Fruit fly (Drosophila melanogaster): Measurements from ENCODE around the gene Tgs1.
A peak's percentile ranks its signal among the peaks of the same experiment; 100 is the strongest.

Tgs1 gene

DNA sequence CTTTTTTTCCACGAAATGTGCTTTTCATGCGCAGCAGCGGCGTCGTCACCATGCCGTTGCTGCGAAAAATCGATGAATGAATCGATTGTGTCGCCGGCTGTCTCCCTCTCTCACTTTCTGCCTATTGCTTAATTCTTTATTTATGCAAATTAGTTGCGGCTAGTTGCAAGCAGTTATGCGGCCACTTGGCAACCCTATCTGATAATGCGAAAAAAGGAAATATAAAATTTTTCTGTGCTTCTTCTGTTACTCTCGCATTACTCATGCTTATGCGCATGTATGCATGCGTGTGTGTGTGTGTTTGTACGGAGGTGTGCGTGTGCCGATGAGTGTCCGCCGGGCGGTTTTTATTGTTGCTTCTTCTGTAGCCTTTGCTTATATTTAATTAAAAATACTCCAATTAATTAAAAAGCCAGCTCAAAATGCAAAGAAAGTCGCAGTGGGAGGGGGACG is 11.6 kb upstream of the Tgs1 start (continued):
- no peak for TF ChIP-seq ab (GFP tag; optimal IDR thresholded peaks at IDR 0.05)
- no peak for TF ChIP-seq CG8290 (GFP tag; optimal IDR thresholded peaks at IDR 0.05)
- TF ChIP-seq CG8290 (tag; optimal IDR thresholded peaks at IDR 0.05) = peak in 1 of 2 experiments; percentile 16
- no peak for TF ChIP-seq CG5180 (GFP tag; optimal IDR thresholded peaks at IDR 0.05)
- no peak for TF ChIP-seq Dip3 (GFP tag; optimal IDR thresholded peaks at IDR 0.05)
- no peak for TF ChIP-seq CG14050 (GFP tag; IDR thresholded peaks at IDR 0.05)
- no peak for TF ChIP-seq sqz (GFP tag; optimal IDR thresholded peaks at IDR 0.05)
- no peak for TF ChIP-seq Mrtf (GFP tag; IDR thresholded peaks at IDR 0.05)
- no peak for TF ChIP-seq CHES-1-like (GFP tag; optimal IDR thresholded peaks at IDR 0.05)
- no peak for TF ChIP-seq sc (optimal IDR thresholded peaks at IDR 0.05)
- TF ChIP-seq sc (GFP tag; optimal IDR thresholded peaks at IDR 0.05) = no peak
- TF ChIP-seq CG10462 (GFP tag; optimal IDR thresholded peaks at IDR 0.05) = no peak
- TF ChIP-seq zfh2 (GFP tag; optimal IDR thresholded peaks at IDR 0.05) = peak; percentile 42
- no peak for TF ChIP-seq CG4854 (GFP tag; optimal IDR thresholded peaks at IDR 0.05)
- no peak for TF ChIP-seq CG2678 (tag; optimal IDR thresholded peaks at IDR 0.05)
- TF ChIP-seq CG11696 (GFP tag; IDR thresholded peaks at IDR 0.05) = no peak
- TF ChIP-seq az2 (GFP tag; optimal IDR thresholded peaks at IDR 0.05) = no peak
- TF ChIP-seq CG4424 (GFP tag; optimal IDR thresholded peaks at IDR 0.05) = no peak
- no peak for TF ChIP-seq ken (GFP tag; IDR thresholded peaks at IDR 0.05)
- no peak for TF ChIP-seq CG32532 (GFP tag; IDR thresholded peaks at IDR 0.05)
- no peak for TF ChIP-seq salm (tag; optimal IDR thresholded peaks at IDR 0.05)
- TF ChIP-seq bcd (GFP tag; optimal IDR thresholded peaks at IDR 0.05) = no peak
- TF ChIP-seq br (optimal IDR thresholded peaks at IDR 0.05) = no peak
- TF ChIP-seq chm (GFP tag; IDR thresholded peaks at IDR 0.05) = peak; percentile 7; the same call in 1 of the 2 replicates
- TF ChIP-seq CG10321 (GFP tag; IDR thresholded peaks at IDR 0.05) = no peak
- TF ChIP-seq CG9215 (GFP tag; IDR thresholded peaks at IDR 0.05) = no peak
- TF ChIP-seq Atf6 (GFP tag; IDR thresholded peaks at IDR 0.05) = no peak
- no peak for TF ChIP-seq HLH4C (GFP tag; IDR thresholded peaks at IDR 0.05; ENCODE audit: partially characterized antibody)
- no peak for TF ChIP-seq CG9609 (GFP tag; optimal IDR thresholded peaks at IDR 0.05)
- no peak for TF ChIP-seq ATbp (GFP tag; optimal IDR thresholded peaks at IDR 0.05)
- TF ChIP-seq CG12659 (GFP tag; optimal IDR thresholded peaks at IDR 0.05) = peak; percentile 40
- TF ChIP-seq ERR (GFP tag; optimal IDR thresholded peaks at IDR 0.05) = no peak
- TF ChIP-seq Ets97D (GFP tag; optimal IDR thresholded peaks at IDR 0.05) = no peak
- no peak for TF ChIP-seq Hand (GFP tag; optimal IDR thresholded peaks at IDR 0.05)
- TF ChIP-seq CG18011 (GFP tag; optimal IDR thresholded peaks at IDR 0.05) = no peak
- TF ChIP-seq CG11085 (GFP tag; IDR thresholded peaks at IDR 0.05) = no peak
- TF ChIP-seq dimm (GFP tag; IDR thresholded peaks at IDR 0.05) = no peak
- no peak for TF ChIP-seq CG2875 (GFP tag; optimal IDR thresholded peaks at IDR 0.05)
- no peak for TF ChIP-seq gsb (GFP tag; IDR thresholded peaks at IDR 0.05)
- no peak for TF ChIP-seq pb (GFP tag; optimal IDR thresholded peaks at IDR 0.05)
- no peak for TF ChIP-seq shn (GFP tag; optimal IDR thresholded peaks at IDR 0.05)
- no peak; the same call in 2 of the 3 replicates for TF ChIP-seq B-H1 (GFP tag; IDR thresholded peaks at IDR 0.05)
- no peak for TF ChIP-seq CG3407 (GFP tag; optimal IDR thresholded peaks at IDR 0.05)
- no peak for TF ChIP-seq Sry-β (GFP tag; optimal IDR thresholded peaks at IDR 0.05)
- no peak for TF ChIP-seq Nf-YC (tag; optimal IDR thresholded peaks at IDR 0.05)
- no peak for TF ChIP-seq CG9876 (GFP tag; optimal IDR thresholded peaks at IDR 0.05)
- TF ChIP-seq crc (GFP tag; optimal IDR thresholded peaks at IDR 0.05) = no peak
- TF ChIP-seq ttk (GFP tag; IDR thresholded peaks at IDR 0.05) = no peak
- no peak for TF ChIP-seq lbe (GFP tag; optimal IDR thresholded peaks at IDR 0.05)
- TF ChIP-seq CG7271 (tag; optimal IDR thresholded peaks at IDR 0.05) = no peak
- TF ChIP-seq Jarid2 (GFP tag; optimal IDR thresholded peaks at IDR 0.05) = no peak
- no peak for TF ChIP-seq CG8924 (tag; optimal IDR thresholded peaks at IDR 0.05)
- TF ChIP-seq p53 (GFP tag; optimal IDR thresholded peaks at IDR 0.05) = no peak
- TF ChIP-seq dmrt11E (tag; optimal IDR thresholded peaks at IDR 0.05) = no peak
